Fruit fly (Drosophila melanogaster): Measurements from ENCODE around the gene I-t.

I-t gene

dm6 chr3R:11703730-11704129 is at the start of gene I-t:
TSS of gene I-t (plus strand) at chr3R:11704030.
- no peak for TF ChIP-seq EcR (GFP tag; optimal IDR thresholded peaks at IDR 0.05)
- TF ChIP-seq Dll (optimal IDR thresholded peaks at IDR 0.05) = no peak
- TF ChIP-seq psq (optimal IDR thresholded peaks at IDR 0.05) = no peak
- TF ChIP-seq usp (GFP tag; optimal IDR thresholded peaks at IDR 0.05) = no peak
- TF ChIP-seq pan (optimal IDR thresholded peaks at IDR 0.05) = no peak
- no peak for TF ChIP-seq CG8478 (optimal IDR thresholded peaks at IDR 0.05)

dm6 chr3R:11655873-11656374 is 47.9 kb upstream of the I-t start, which contains the start of gene CG42327:
TSS of gene CG42327 (plus strand) at chr3R:11656149.
- TF ChIP-seq psq (optimal IDR thresholded peaks at IDR 0.05) (no peak), CG8478 (optimal IDR thresholded peaks at IDR 0.05) (no peak), usp (GFP tag; optimal IDR thresholded peaks at IDR 0.05) (no peak), pan (optimal IDR thresholded peaks at IDR 0.05) (no peak)

- TF ChIP-seq psq (optimal IDR thresholded peaks at IDR 0.05) = no peak
- no peak for TF ChIP-seq CG8478 (optimal IDR thresholded peaks at IDR 0.05)
- TF ChIP-seq usp (GFP tag; optimal IDR thresholded peaks at IDR 0.05) = no peak
- no peak for TF ChIP-seq Dll (optimal IDR thresholded peaks at IDR 0.05)
- no peak for TF ChIP-seq EcR (GFP tag; optimal IDR thresholded peaks at IDR 0.05)
- TF ChIP-seq pan (optimal IDR thresholded peaks at IDR 0.05) = no peak
Measured at dm6 chr3R:11656614-11657216, 47.1 kb upstream of the I-t start.

dm6 chr3R:11657786-11658193 is 46.0 kb upstream of the I-t start:
- TF ChIP-seq usp (GFP tag; optimal IDR thresholded peaks at IDR 0.05) (no peak), EcR (GFP tag; optimal IDR thresholded peaks at IDR 0.05) (no peak), psq (optimal IDR thresholded peaks at IDR 0.05) (no peak), CG8478 (optimal IDR thresholded peaks at IDR 0.05) (no peak), pan (optimal IDR thresholded peaks at IDR 0.05) (no peak), Dll (optimal IDR thresholded peaks at IDR 0.05) (no peak)

dm6 chr3R:11661187-11661586 is 42.6 kb upstream of the I-t start:
- TF ChIP-seq EcR (GFP tag; optimal IDR thresholded peaks at IDR 0.05) (no peak), pan (optimal IDR thresholded peaks at IDR 0.05) (no peak), Dll (optimal IDR thresholded peaks at IDR 0.05) (no peak), usp (GFP tag; optimal IDR thresholded peaks at IDR 0.05) (no peak), CG8478 (optimal IDR thresholded peaks at IDR 0.05) (no peak), psq (optimal IDR thresholded peaks at IDR 0.05) (no peak)

dm6 chr3R:11661712-11662111 is 42.1 kb upstream of the I-t start:
- TF ChIP-seq EcR (GFP tag; optimal IDR thresholded peaks at IDR 0.05) (no peak), pan (optimal IDR thresholded peaks at IDR 0.05) (no peak), usp (GFP tag; optimal IDR thresholded peaks at IDR 0.05) (no peak), psq (optimal IDR thresholded peaks at IDR 0.05) (no peak), Dll (optimal IDR thresholded peaks at IDR 0.05) (no peak), CG8478 (optimal IDR thresholded peaks at IDR 0.05) (no peak)

- TF ChIP-seq pan (optimal IDR thresholded peaks at IDR 0.05) = no peak
- TF ChIP-seq usp (GFP tag; optimal IDR thresholded peaks at IDR 0.05) = no peak
- no peak for TF ChIP-seq EcR (GFP tag; optimal IDR thresholded peaks at IDR 0.05)
- no peak for TF ChIP-seq psq (optimal IDR thresholded peaks at IDR 0.05)
- no peak for TF ChIP-seq Dll (optimal IDR thresholded peaks at IDR 0.05)
- no peak for TF ChIP-seq CG8478 (optimal IDR thresholded peaks at IDR 0.05)
Measured at dm6 chr3R:11662617-11663016, 41.2 kb upstream of the I-t start.

dm6 chr3R:11663441-11663840 is 40.4 kb upstream of the I-t start:
- TF ChIP-seq pan (optimal IDR thresholded peaks at IDR 0.05) (no peak), EcR (GFP tag; optimal IDR thresholded peaks at IDR 0.05) (no peak)

- no peak for TF ChIP-seq psq (optimal IDR thresholded peaks at IDR 0.05)
- TF ChIP-seq CG8478 (optimal IDR thresholded peaks at IDR 0.05) = no peak
- no peak for TF ChIP-seq Dll (optimal IDR thresholded peaks at IDR 0.05)
- no peak for TF ChIP-seq pan (optimal IDR thresholded peaks at IDR 0.05)
- no peak for TF ChIP-seq EcR (GFP tag; optimal IDR thresholded peaks at IDR 0.05)
- TF ChIP-seq usp (GFP tag; optimal IDR thresholded peaks at IDR 0.05) = no peak
Measured at dm6 chr3R:11665508-11665907, 38.3 kb upstream of the I-t start.

- no peak for TF ChIP-seq CG8478 (optimal IDR thresholded peaks at IDR 0.05)
- TF ChIP-seq pan (optimal IDR thresholded peaks at IDR 0.05) = no peak
- TF ChIP-seq usp (GFP tag; optimal IDR thresholded peaks at IDR 0.05) = no peak
- TF ChIP-seq Dll (optimal IDR thresholded peaks at IDR 0.05) = no peak
- TF ChIP-seq psq (optimal IDR thresholded peaks at IDR 0.05) = no peak
- TF ChIP-seq EcR (GFP tag; optimal IDR thresholded peaks at IDR 0.05) = no peak
Measured at dm6 chr3R:11665925-11666687, 37.7 kb upstream of the I-t start.

- TF ChIP-seq Dll (optimal IDR thresholded peaks at IDR 0.05) = no peak
Measured at dm6 chr3R:11669017-11669953, 34.5 kb upstream of the I-t start.

- TF ChIP-seq usp (GFP tag; optimal IDR thresholded peaks at IDR 0.05) (no peak), pan (optimal IDR thresholded peaks at IDR 0.05) (no peak), EcR (GFP tag; optimal IDR thresholded peaks at IDR 0.05) (no peak)
Measured at dm6 chr3R:11669954-11670347, 33.9 kb upstream of the I-t start.

Data from whole organism.